Fruit fly (Drosophila melanogaster) whole organism, embryonic: ENCODE measurements around the gene kek4.

Source experiments
- Atf-2 ChIP-seq: fragments of 200-800 bp; sonication (Bioruptor generic); optimal IDR thresholded peaks from 2 replicates; lab custom pipeline; 2016; ENCODE audit warnings: missing biosample characterization, missing genetic modification characterization
- B-H1 ChIP-seq: fragments of 200-800 bp; sonication (Bioruptor generic); IDR thresholded peaks from 3 replicates; pipeline ENCODE4 v1.3.6; 2022; ENCODE audit warnings: missing biosample characterization, missing genetic modification characterization
- CG10209 ChIP-seq: fragments of 200-800 bp; sonication (Bioruptor generic); optimal IDR thresholded peaks from 3 replicates; lab custom pipeline; 2017; ENCODE audit warnings: missing biosample characterization, mild to moderate bottlenecking, missing genetic modification characterization, missing genetic modification reagents
- CG12104 ChIP-seq: fragments of 200-800 bp; sonication (Bioruptor generic); optimal IDR thresholded peaks from 3 replicates; lab custom pipeline; 2016; ENCODE audit warnings: missing biosample characterization, missing genetic modification characterization
- CG14860 ChIP-seq: fragments of 200-800 bp; sonication (Bioruptor generic); IDR thresholded peaks from 3 replicates; pipeline ENCODE4 v1.3.6; 2022; ENCODE audit warnings: missing biosample characterization, missing genetic modification characterization; ENCODE audit not compliant: partially characterized antibody
- CG15514 ChIP-seq: fragments of 200-800 bp; sonication (Bioruptor generic); optimal IDR thresholded peaks from 3 replicates; lab custom pipeline; 2017; ENCODE audit warnings: missing biosample characterization, missing genetic modification characterization, mild to moderate bottlenecking, moderate library complexity, missing genetic modification reagents
- CG17912 ChIP-seq: fragments of 200-800 bp; sonication (Bioruptor generic); optimal IDR thresholded peaks from 2 replicates; lab custom pipeline; 2018; ENCODE audit warnings: missing biosample characterization, mild to moderate bottlenecking, missing genetic modification characterization
- CG18011 ChIP-seq: fragments of 200-800 bp; sonication (Bioruptor generic); optimal IDR thresholded peaks from 2 replicates; lab custom pipeline; 2017; ENCODE audit warnings: missing biosample characterization, missing genetic modification characterization, mild to moderate bottlenecking, moderate library complexity, missing genotype
- CG18599 ChIP-seq: fragments of 200-800 bp; sonication (Bioruptor generic); optimal IDR thresholded peaks from 3 replicates; lab custom pipeline; 2017; ENCODE audit warnings: missing biosample characterization, missing genetic modification characterization, mild to moderate bottlenecking, moderate library complexity, missing genetic modification reagents
- CG2116 ChIP-seq: fragments of 200-800 bp; sonication (Bioruptor generic); optimal IDR thresholded peaks from 3 replicates; lab custom pipeline; 2018; ENCODE audit warnings: missing biosample characterization, mild to moderate bottlenecking, missing genetic modification characterization
- CG30020 ChIP-seq: fragments of 200-800 bp; optimal IDR thresholded peaks from 2 replicates; lab custom pipeline; 2019; ENCODE audit warnings: missing biosample characterization, mild to moderate bottlenecking, missing genetic modification characterization, moderate library complexity
- CG31441 ChIP-seq: fragments of 200-800 bp; sonication (Bioruptor generic); IDR thresholded peaks from 2 replicates; pipeline ENCODE4 v1.3.6; 2022; ENCODE audit warnings: missing biosample characterization, missing genetic modification characterization
- CG34224 ChIP-seq: fragments of 200-800 bp; sonication (Bioruptor generic); IDR thresholded peaks from 3 replicates; pipeline ENCODE4 v1.3.6; 2022; ENCODE audit warnings: missing biosample characterization, missing genetic modification characterization; ENCODE audit not compliant: partially characterized antibody
- CG4820 ChIP-seq: fragments of 200-800 bp; sonication (Bioruptor generic); optimal IDR thresholded peaks from 3 replicates; lab custom pipeline; 2016; ENCODE audit warnings: missing biosample characterization, missing genetic modification characterization
- CG6654 ChIP-seq: fragments of 200-800 bp; sonication (Bioruptor generic); optimal IDR thresholded peaks from 2 replicates; lab custom pipeline; 2017; ENCODE audit warnings: missing biosample characterization, mild to moderate bottlenecking, missing genetic modification characterization
- CG6689 ChIP-seq: fragments of 200-800 bp; sonication (Bioruptor generic); IDR thresholded peaks from 2 replicates; pipeline ENCODE4 v1.3.6; 2022; ENCODE audit warnings: missing biosample characterization, missing genetic modification characterization
- CG6813 ChIP-seq: fragments of 200-800 bp; sonication (Bioruptor generic); optimal IDR thresholded peaks from 2 replicates; lab custom pipeline; 2017; ENCODE audit warnings: missing biosample characterization, missing genetic modification characterization, mild to moderate bottlenecking, moderate library complexity, missing genetic modification reagents
- CG7556 ChIP-seq: fragments of 200-800 bp; sonication (Bioruptor generic); optimal IDR thresholded peaks from 2 replicates; lab custom pipeline; 2017; ENCODE audit warnings: missing biosample characterization, mild to moderate bottlenecking, missing genetic modification characterization
- Dek ChIP-seq: fragments of 200-800 bp; sonication (Bioruptor generic); optimal IDR thresholded peaks from 3 replicates; lab custom pipeline; 2019; ENCODE audit warnings: missing biosample characterization, mild to moderate bottlenecking, missing genetic modification characterization, moderate library complexity
- Doc3 ChIP-seq: fragments of 200-800 bp; sonication (Bioruptor generic); IDR thresholded peaks from 3 replicates; pipeline ENCODE4 v1.3.6; 2022; ENCODE audit warnings: missing biosample characterization, missing genetic modification characterization; ENCODE audit not compliant: partially characterized antibody
- Fer1 ChIP-seq: fragments of 200-800 bp; sonication (Bioruptor generic); optimal IDR thresholded peaks from 2 replicates; lab custom pipeline; 2017; ENCODE audit warnings: missing biosample characterization, mild to moderate bottlenecking, missing genetic modification characterization
- HLHmδ ChIP-seq: fragments of 200-800 bp; sonication (Bioruptor generic); optimal IDR thresholded peaks from 2 replicates; lab custom pipeline; 2018; ENCODE audit warnings: missing biosample characterization, mild to moderate bottlenecking, missing genetic modification characterization, moderate library complexity
- Hmx ChIP-seq: fragments of 200-800 bp; sonication (Bioruptor generic); optimal IDR thresholded peaks from 2 replicates; lab custom pipeline; 2016; ENCODE audit warnings: missing biosample characterization, missing genetic modification characterization
- MBD-R2 ChIP-seq: fragments of 200-800 bp; sonication (Bioruptor generic); IDR thresholded peaks from 2 replicates; pipeline ENCODE4 v1.3.6; 2022; ENCODE audit warnings: missing biosample characterization, missing genetic modification characterization
- Mes4 ChIP-seq: fragments of 200-800 bp; sonication (Bioruptor generic); optimal IDR thresholded peaks from 2 replicates; lab custom pipeline; 2016; ENCODE audit warnings: missing biosample characterization, missing genetic modification characterization
- Mrtf ChIP-seq: fragments of 200-800 bp; sonication (Bioruptor generic); IDR thresholded peaks from 3 replicates; pipeline ENCODE4 v1.3.6; 2022; ENCODE audit warnings: missing biosample characterization, missing genetic modification characterization
- NfI ChIP-seq: fragments of 200-800 bp; sonication (Bioruptor generic); optimal IDR thresholded peaks from 3 replicates; lab custom pipeline; 2018; ENCODE audit warnings: missing biosample characterization, mild to moderate bottlenecking, missing genetic modification characterization, moderate library complexity
- Stat92E ChIP-seq, 3 experiments: fragments of >200 bp in 2 of 3; fragments of 200-800 bp in 1 of 3; sonication (Bioruptor generic) in 1 of 3; optimal IDR thresholded peaks; 2 replicates each; lab custom pipeline; 2017 to 2019; ENCODE audit warnings: missing biosample characterization in 3 of 3, missing genetic modification characterization in 3 of 3, mild to moderate bottlenecking in 1 of 3, moderate library complexity in 1 of 3
- Xbp1 ChIP-seq: fragments of 200-800 bp; sonication (Bioruptor generic); optimal IDR thresholded peaks from 3 replicates; lab custom pipeline; 2016; ENCODE audit warnings: missing biosample characterization, mild to moderate bottlenecking, missing genetic modification characterization
- ara ChIP-seq: fragments of 200-800 bp; sonication (Bioruptor generic); IDR thresholded peaks from 2 replicates; pipeline ENCODE4 v1.3.6; 2022; ENCODE audit warnings: missing biosample characterization, missing genetic modification characterization
- bsh ChIP-seq, 2 experiments: fragments of 200-800 bp; sonication (Bioruptor generic); optimal IDR thresholded peaks; 2 replicates each; lab custom pipeline; 2017 to 2018; ENCODE audit warnings: mild to moderate bottlenecking in 2 of 2, missing biosample characterization in 2 of 2, missing genetic modification characterization in 2 of 2, moderate library complexity in 1 of 2
- croc ChIP-seq: fragments of 200-800 bp; sonication (Bioruptor generic); conservative IDR thresholded peaks from 3 replicates; pipeline ENCODE4 v1.3.6; 2022; ENCODE audit warnings: missing biosample characterization, missing genetic modification characterization
- danr ChIP-seq: fragments of 200-800 bp; sonication (Bioruptor generic); IDR thresholded peaks from 2 replicates; pipeline ENCODE4 v1.3.6; 2022; ENCODE audit warnings: missing biosample characterization, missing genetic modification characterization
- dpn ChIP-seq, 2 experiments: fragments of 200-800 bp; sonication (Bioruptor generic); optimal IDR thresholded peaks; 3 replicates each; lab custom pipeline; 2016; ENCODE audit warnings: missing biosample characterization in 2 of 2, missing genetic modification characterization in 2 of 2
- fd64A ChIP-seq: fragments of 200-800 bp; sonication (Bioruptor generic); optimal IDR thresholded peaks from 3 replicates; lab custom pipeline; 2018; ENCODE audit warnings: missing biosample characterization, mild to moderate bottlenecking, missing genetic modification characterization
- gt ChIP-seq: fragments of 200-800 bp; sonication (Bioruptor generic); IDR thresholded peaks from 2 replicates; pipeline ENCODE4 v1.3.6; 2022; ENCODE audit warnings: missing biosample characterization, missing genetic modification characterization
- hkb ChIP-seq, 2 experiments: fragments of 200-800 bp in 1 of 2; fragments of >200 bp in 1 of 2; sonication (Bioruptor generic) in 1 of 2; IDR thresholded peaks in 1 of 2; optimal IDR thresholded peaks in 1 of 2; 2 replicates each; pipeline versions ENCODE4 v1.3.6 to Lab custom; 2017 to 2022; ENCODE audit warnings: missing biosample characterization in 1 of 2, missing genetic modification characterization in 1 of 2
- ind ChIP-seq: fragments of 200-800 bp; sonication (Bioruptor generic); optimal IDR thresholded peaks from 3 replicates; lab custom pipeline; 2016; ENCODE audit warnings: missing biosample characterization, missing genetic modification characterization
- jing ChIP-seq: fragments of 200-800 bp; sonication (Bioruptor generic); optimal IDR thresholded peaks from 2 replicates; lab custom pipeline; 2018; ENCODE audit warnings: missing biosample characterization, mild to moderate bottlenecking, missing genetic modification characterization
- lmd ChIP-seq: fragments of 200-800 bp; sonication (Bioruptor generic); IDR thresholded peaks from 2 replicates; pipeline ENCODE4 v1.3.6; 2022; ENCODE audit warnings: missing biosample characterization, missing genetic modification characterization
- lola ChIP-seq, 3 experiments: fragments of >200 bp in 2 of 3; fragments of 200-800 bp in 1 of 3; sonication (Bioruptor generic) in 1 of 3; optimal IDR thresholded peaks; 2 replicates each; lab custom pipeline; 2017 to 2019; ENCODE audit warnings: missing biosample characterization in 3 of 3, missing genetic modification characterization in 3 of 3, mild to moderate bottlenecking in 1 of 3, moderate library complexity in 1 of 3
- mam ChIP-seq: fragments of 200-800 bp; sonication (Bioruptor generic); optimal IDR thresholded peaks from 3 replicates; lab custom pipeline; 2016; ENCODE audit warnings: missing biosample characterization, missing genetic modification characterization
- otp ChIP-seq: fragments of 200-800 bp; sonication (Bioruptor generic); IDR thresholded peaks from 3 replicates; pipeline ENCODE4, ENCODE4 v1.3.6; 2022; ENCODE audit warnings: missing biosample characterization, missing genetic modification characterization
- pfk ChIP-seq: fragments of 200-800 bp; sonication (Bioruptor generic); optimal IDR thresholded peaks from 2 replicates; lab custom pipeline; 2018; ENCODE audit warnings: missing biosample characterization, mild to moderate bottlenecking, missing genetic modification characterization, moderate library complexity
- scrt ChIP-seq: fragments of 200-800 bp; sonication (Bioruptor generic); optimal IDR thresholded peaks from 2 replicates; lab custom pipeline; 2018; ENCODE audit warnings: missing biosample characterization, mild to moderate bottlenecking, missing genetic modification characterization, moderate library complexity
- stwl ChIP-seq: fragments of 200-800 bp; sonication (Bioruptor generic); optimal IDR thresholded peaks from 3 replicates; lab custom pipeline; 2018; ENCODE audit warnings: missing biosample characterization, mild to moderate bottlenecking, missing genetic modification characterization, moderate library complexity
- unc-4 ChIP-seq: fragments of 200-800 bp; sonication (Bioruptor generic); IDR thresholded peaks from 2 replicates; pipeline ENCODE4 v1.3.6; 2022; ENCODE audit warnings: missing biosample characterization, missing genetic modification characterization; ENCODE audit not compliant: partially characterized antibody
- zen2 ChIP-seq: fragments of 200-800 bp; sonication (Bioruptor generic); IDR thresholded peaks from 3 replicates; pipeline ENCODE4 v1.3.6; 2022; ENCODE audit warnings: missing biosample characterization, missing genetic modification characterization; ENCODE audit not compliant: partially characterized antibody
- zfh1 ChIP-seq: fragments of 200-800 bp; sonication (Bioruptor generic); IDR thresholded peaks from 3 replicates; pipeline ENCODE4 v1.3.6; 2022; ENCODE audit warnings: missing biosample characterization, missing genetic modification characterization

Gene kek4

DNA sequence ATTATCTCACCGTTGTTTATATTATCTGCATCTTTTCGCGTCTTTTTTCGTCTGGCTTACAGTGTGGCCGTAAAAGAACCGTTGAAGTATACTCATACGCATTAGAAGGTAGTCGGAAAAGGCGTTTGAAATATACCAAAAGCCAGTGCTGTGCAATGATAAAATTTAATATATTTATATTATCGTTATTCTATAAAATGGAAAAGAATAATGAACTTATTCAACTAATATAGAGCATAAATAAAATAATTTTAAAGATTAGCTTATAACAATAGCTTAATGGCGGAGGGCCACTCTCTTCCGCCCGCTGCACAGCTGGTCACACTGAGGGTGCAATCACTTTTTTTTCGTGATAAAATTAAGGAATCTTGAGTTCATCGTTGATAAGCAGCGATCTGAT is 23.3 kb downstream of the kek4 start, which contains the start of the genes CG16974 and Edem2 (continued):
- TF ChIP-seq Hmx (GFP tag; lab: Kevin White, UChicago) (no peak), unc-4 (GFP tag; lab: Robert Waterston, UW) (no peak), hkb (optimal IDR thresholded peaks at IDR 0.05; lab: Kevin White, UChicago) (no peak), hkb (GFP tag; IDR thresholded peaks at IDR 0.05; lab: Robert Waterston, UW) (peak; percentile 69), CG18599 (no peak), stwl (tag; lab: Kevin White, UChicago) (peak; percentile 88), Mes4 (no peak), dpn (GFP tag; optimal IDR thresholded peaks at IDR 0.05; lab: Kevin White, UChicago) (peak; percentile 37 to 83), Atf-2 (GFP tag; lab: Kevin White, UChicago) (no peak), Stat92E (GFP tag; optimal IDR thresholded peaks at IDR 0.05; lab: Kevin White, UChicago) (no peak), CG34224 (GFP tag; lab: Robert Waterston, UW) (no peak), CG30020 (tag; lab: Kevin White, UChicago) (peak; percentile 66), MBD-R2 (peak; percentile 75), ara (no peak), CG2116 (peak; percentile 74), HLHmδ (GFP tag; lab: Kevin White, UChicago) (no peak), CG15514 (no peak), Mrtf (GFP tag; lab: Robert Waterston, UW) (peak; percentile 52; the same call in 1 of the 3 replicates), CG10209 (no peak), pfk (GFP tag; lab: Kevin White, UChicago) (no peak), NfI (GFP tag; lab: Kevin White, UChicago) (no peak), Doc3 (GFP tag; lab: Robert Waterston, UW) (no peak), scrt (no peak), otp (GFP tag; lab: Robert Waterston, UW) (0 out of 3 replicates have a peak, but pooled peaks have one; percentile 53), CG18011 (peak; percentile 61), danr (peak; percentile 21; the same call in 1 of the 2 replicates), croc (GFP tag; lab: Robert Waterston, UW) (no peak; the same call in 1 of the 3 replicates), CG12104 (GFP tag; lab: Kevin White, UChicago) (peak; percentile 60), B-H1 (peak; percentile 59), lola (GFP tag; optimal IDR thresholded peaks at IDR 0.05; lab: Kevin White, UChicago) (peak in 1 of 3 experiments; percentile 66), zen2 (GFP tag; lab: Robert Waterston, UW) (no peak), zfh1 (GFP tag; lab: Robert Waterston, UW) (peak; percentile 81), lmd (peak; percentile 74), bsh (GFP tag; optimal IDR thresholded peaks at IDR 0.05; lab: Kevin White, UChicago) (no peak), mam (peak; percentile 34), Dek (tag; lab: Kevin White, UChicago) (peak; percentile 74), CG14860 (GFP tag; lab: Robert Waterston, UW) (no peak), gt (GFP tag; lab: Robert Waterston, UW) (no peak), CG31441 (GFP tag; lab: Robert Waterston, UW) (no peak), CG17912 (GFP tag; lab: Kevin White, UChicago) (no peak), Fer1 (GFP tag; lab: Kevin White, UChicago) (peak; percentile 67), CG6689 (GFP tag; lab: Robert Waterston, UW) (peak; percentile 79), ind (peak; percentile 83), Xbp1 (GFP tag; lab: Kevin White, UChicago) (peak; percentile 85), fd64A (GFP tag; lab: Kevin White, UChicago) (no peak), jing (GFP tag; lab: Kevin White, UChicago) (no peak), CG6813 (no peak), CG7556 (GFP tag; lab: Kevin White, UChicago) (no peak), CG4820 (peak; percentile 64), CG6654 (GFP tag; lab: Kevin White, UChicago) (no peak)
